Fruit fly (Drosophila melanogaster): Measurements from ENCODE around the gene Alg1.

The Alg1 gene

DNA sequence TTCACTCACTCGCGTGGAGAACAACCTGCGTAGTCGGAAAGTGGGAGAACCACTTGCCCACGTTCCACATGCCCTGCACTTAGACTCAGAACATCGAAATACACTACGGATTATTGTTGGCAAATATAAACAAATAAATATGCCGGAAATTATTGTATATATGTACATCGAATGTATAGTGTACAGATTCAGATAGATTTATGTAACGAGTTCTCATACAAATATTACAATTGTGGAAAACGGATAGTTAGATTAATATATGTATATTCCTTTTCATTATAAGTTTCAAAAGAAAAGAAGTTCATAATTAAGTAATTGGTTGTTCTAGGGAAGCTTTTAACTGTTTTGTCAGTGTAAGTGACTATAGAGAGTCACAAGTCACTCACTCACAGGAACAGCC is 36.4 kb downstream of the Alg1 start:
- TF ChIP-seq CG3065 (GFP tag; optimal IDR thresholded peaks at IDR 0.05) = no peak
- TF ChIP-seq CG34224 (GFP tag; IDR thresholded peaks at IDR 0.05; ENCODE audit: partially characterized antibody) = no peak
- no peak for TF ChIP-seq zfh1 (GFP tag; IDR thresholded peaks at IDR 0.05)
- TF ChIP-seq gsb (GFP tag; IDR thresholded peaks at IDR 0.05) = no peak
- no peak for TF ChIP-seq Drgx (GFP tag; IDR thresholded peaks at IDR 0.05)
- TF ChIP-seq CG6254 (GFP tag; optimal IDR thresholded peaks at IDR 0.05) = no peak
- no peak for TF ChIP-seq Sin3A (optimal IDR thresholded peaks at IDR 0.05)

- TF ChIP-seq CG18011 (GFP tag; optimal IDR thresholded peaks at IDR 0.05) (no peak), sr (GFP tag; IDR thresholded peaks at IDR 0.05) (0 out of 3 replicates have a peak, but pooled peaks have one; percentile 11), Hr39 (optimal IDR thresholded peaks at IDR 0.05) (peak; percentile 64)
Measured at dm6 chr3R:17773893-17774292, 37.0 kb downstream of the Alg1 start.

DNA sequence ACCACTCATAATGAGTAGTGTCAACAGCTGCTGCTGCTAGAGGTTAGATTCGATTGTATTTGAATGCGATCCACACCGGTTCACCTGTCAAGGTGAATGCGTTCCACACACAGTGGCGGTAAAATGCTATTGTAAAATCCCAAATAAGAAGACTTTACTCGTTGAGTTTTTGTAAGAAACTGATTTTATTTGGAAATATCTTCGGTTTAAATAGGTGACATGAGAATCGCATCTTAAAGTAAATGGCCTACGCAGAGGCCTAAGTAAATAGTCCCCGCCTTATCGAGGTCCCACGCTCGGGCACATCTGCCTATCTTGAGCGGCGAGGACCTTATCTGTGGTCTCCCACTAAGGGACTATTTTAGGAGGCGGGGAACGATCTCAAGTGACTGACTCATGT is 47.8 kb downstream of the Alg1 start, which contains the start of gene TyrR:
Gene TyrR (minus strand): TSS at position 101 of the 400 bp plus-strand sequence.
- peak; percentile 24 for TF ChIP-seq Med (GFP tag)

- TF ChIP-seq Deaf1 (tag; optimal IDR thresholded peaks at IDR 0.05) = peak; percentile 86
- TF ChIP-seq Jarid2 (GFP tag; optimal IDR thresholded peaks at IDR 0.05) = peak; percentile 33
- no peak for TF ChIP-seq CG1832 (GFP tag; optimal IDR thresholded peaks at IDR 0.05)
- peak; percentile 65 for TF ChIP-seq Med (GFP tag)
Measured at dm6 chr3R:17762261-17762660, 48.7 kb downstream of the Alg1 start.

DNA sequence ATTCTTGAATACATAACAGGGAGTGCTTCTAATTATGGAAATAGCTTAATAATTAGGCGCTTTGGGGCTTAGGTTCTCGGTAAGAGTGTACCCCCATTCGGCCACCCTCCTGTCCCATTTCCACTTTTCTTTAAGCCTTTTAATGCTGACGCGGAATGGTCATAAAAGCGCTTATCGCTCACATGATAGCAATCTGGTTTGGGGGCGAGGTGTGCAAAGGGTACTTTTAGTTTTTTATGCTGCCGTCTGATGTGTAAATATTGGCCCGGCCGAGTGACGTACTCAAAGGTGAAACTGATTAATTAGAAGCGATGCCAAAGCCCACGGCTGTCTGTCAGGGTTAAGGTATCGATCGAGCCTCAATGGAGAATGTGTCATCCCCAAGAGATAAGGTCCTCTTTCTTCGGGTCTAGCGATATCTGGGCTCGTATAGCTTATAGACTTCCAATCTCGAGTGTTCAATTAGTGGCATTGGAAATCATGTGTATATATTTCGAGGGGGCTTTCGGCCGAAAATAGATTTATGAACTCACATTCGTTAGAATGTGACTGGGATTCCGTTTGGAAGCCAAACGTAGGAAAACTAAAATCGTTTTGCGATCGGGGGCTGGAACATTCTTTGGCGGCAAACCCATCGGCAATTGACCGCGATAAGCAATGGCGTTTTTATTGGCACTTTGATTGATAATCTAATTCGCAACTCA is 51.0 kb downstream of the Alg1 start:
- TF ChIP-seq CG17912 (GFP tag; optimal IDR thresholded peaks at IDR 0.05) (no peak), CG14050 (GFP tag; IDR thresholded peaks at IDR 0.05) (no peak), stc (GFP tag; IDR thresholded peaks at IDR 0.05) (no peak), sd (tag; optimal IDR thresholded peaks at IDR 0.05) (peak; percentile 69), Hmr (GFP tag; optimal IDR thresholded peaks at IDR 0.05) (peak; percentile 34), CG3847 (GFP tag; IDR thresholded peaks at IDR 0.05) (no peak), Hsf (GFP tag; optimal IDR thresholded peaks at IDR 0.05) (no peak), sug (tag; optimal IDR thresholded peaks at IDR 0.05) (peak; percentile 83), CG4854 (GFP tag; optimal IDR thresholded peaks at IDR 0.05) (no peak), CG10274 (GFP tag; optimal IDR thresholded peaks at IDR 0.05) (no peak), CG12769 (tag; optimal IDR thresholded peaks at IDR 0.05) (peak; percentile 14), CG12071 (GFP tag; optimal IDR thresholded peaks at IDR 0.05) (peak; percentile 59), grn (GFP tag; optimal IDR thresholded peaks at IDR 0.05) (peak; percentile 85), trh (GFP tag; optimal IDR thresholded peaks at IDR 0.05) (no peak), odd (GFP tag; optimal IDR thresholded peaks at IDR 0.05) (no peak), CG15514 (GFP tag; optimal IDR thresholded peaks at IDR 0.05) (peak; percentile 29), h (optimal IDR thresholded peaks at IDR 0.05) (no peak), CG1602 (GFP tag; optimal IDR thresholded peaks at IDR 0.05) (no peak), CG7987 (GFP tag; optimal IDR thresholded peaks at IDR 0.05) (peak; percentile 4), mirr (GFP tag; optimal IDR thresholded peaks at IDR 0.05) (peak; percentile 32), eve (GFP tag; optimal IDR thresholded peaks at IDR 0.05) (no peak), Sry-δ (GFP tag; optimal IDR thresholded peaks at IDR 0.05) (no peak), crol (GFP tag; IDR thresholded peaks at IDR 0.05) (peak; percentile 63), CG34376 (GFP tag; optimal IDR thresholded peaks at IDR 0.05) (peak; percentile 39), Dref (GFP tag; IDR thresholded peaks at IDR 0.05) (no peak), CG18599 (GFP tag; optimal IDR thresholded peaks at IDR 0.05) (peak; percentile 57), CG3281 (GFP tag; optimal IDR thresholded peaks at IDR 0.05) (peak; percentile 27), CG8388 (GFP tag; optimal IDR thresholded peaks at IDR 0.05) (no peak), Ssrp (tag; optimal IDR thresholded peaks at IDR 0.05) (no peak), nerfin-1 (tag; optimal IDR thresholded peaks at IDR 0.05) (no peak)
